Worm (Caenorhabditis elegans) whole organism, L1 larva: ENCODE results near the gene fbxb-114.

Experiments used
- ama-1 ChIP-seq: fragments of 150-350 bp; optimal IDR thresholded peaks from 2 replicates; lab custom pipeline; 2014
- ceh-82 ChIP-seq, 3 experiments: fragments of 150-350 bp in 1 of 3; sonication (generic microtip) in 2 of 3; optimal IDR thresholded peaks; 2 replicates each; lab custom pipeline; 2014 to 2017; ENCODE audit warnings: missing biosample characterization in 3 of 3, missing genetic modification characterization in 3 of 3
- ces-1 ChIP-seq: fragments of 150-350 bp; optimal IDR thresholded peaks from 2 replicates; lab custom pipeline; 2014; ENCODE audit warnings: missing biosample characterization, missing genetic modification reagents, missing genetic modification characterization
- egl-27 ChIP-seq, 2 experiments: fragments of 150-350 bp in 1 of 2; sonication (generic microtip); optimal IDR thresholded peaks; 3 replicates each; lab custom pipeline; 2017 to 2018; ENCODE audit warnings: missing biosample characterization in 2 of 2, missing genetic modification characterization in 2 of 2, missing genetic modification reagents in 2 of 2
- irx-1 ChIP-seq: sonication (generic microtip); optimal IDR thresholded peaks from 2 replicates; lab custom pipeline; 2016; ENCODE audit warnings: missing genetic modification characterization, missing compliant biosample characterization
- nhr-12 ChIP-seq: sonication (generic microtip); optimal IDR thresholded peaks from 2 replicates; lab custom pipeline; 2017; ENCODE audit warnings: missing biosample characterization, missing genetic modification characterization
- nhr-237 ChIP-seq: fragments of 150-350 bp; optimal IDR thresholded peaks from 2 replicates; lab custom pipeline; 2014; ENCODE audit warnings: missing biosample characterization, missing genetic modification characterization
- nhr-28 ChIP-seq: fragments of 150-350 bp; optimal IDR thresholded peaks from 2 replicates; lab custom pipeline; 2014; ENCODE audit warnings: missing biosample characterization, missing genetic modification characterization
- snpc-4 ChIP-seq: fragments of 150-350 bp; optimal IDR thresholded peaks from 2 replicates; lab custom pipeline; 2014; ENCODE audit warnings: missing biosample characterization, missing genetic modification characterization
- sptf-1 ChIP-seq: fragments of 150-350 bp; optimal IDR thresholded peaks from 2 replicates; lab custom pipeline; 2014; ENCODE audit warnings: missing biosample characterization, missing genetic modification characterization
- ztf-11 ChIP-seq, 2 experiments: sonication (generic microtip); optimal IDR thresholded peaks; 2 replicates each; lab custom pipeline; 2016 to 2017; ENCODE audit warnings: missing genetic modification characterization in 2 of 2, missing biosample characterization in 1 of 2, missing compliant biosample characterization in 1 of 2

- no peak for TF ChIP-seq irx-1
- no peak for TF ChIP-seq nhr-28 (tag; lab: Kevin White, UChicago)
- no peak for TF ChIP-seq ztf-11 (tag; optimal IDR thresholded peaks at IDR 0.05; lab: Kevin White, UChicago)
- TF ChIP-seq ceh-82 (tag; optimal IDR thresholded peaks at IDR 0.05; lab: Kevin White, UChicago) = peak in 1 of 3 experiments; percentile 27
- no peak for TF ChIP-seq sptf-1 (tag; lab: Kevin White, UChicago)
- no peak for TF ChIP-seq nhr-12 (tag; lab: Kevin White, UChicago)
- TF ChIP-seq egl-27 (tag; optimal IDR thresholded peaks at IDR 0.05; lab: Kevin White, UChicago) = peak in 1 of 2 experiments; percentile 38
- no peak for TF ChIP-seq nhr-237 (tag; lab: Kevin White, UChicago)
- TF ChIP-seq snpc-4 (tag; lab: Kevin White, UChicago) = no peak
- peak; percentile 99 for TF ChIP-seq ama-1 (lab: Kevin White, UChicago)
- TF ChIP-seq ces-1 = no peak
Observed at ce11 chrX:16931255-16932023, 9.8 kb downstream of the fbxb-114 start.
